Worm (Caenorhabditis elegans) whole organism, L4 larva: ENCODE results near the gene fipr-17.

ENCODE experiments used
- D1046.2 ChIP-seq: fragments of 200-800 bp; sonication (Bioruptor generic); IDR thresholded peaks from 2 replicates; pipeline ENCODE4 v1.3.6; 2022; ENCODE audit warnings: missing genetic modification characterization, missing compliant biosample characterization
- F37D6.2 ChIP-seq: sonication (generic microtip); optimal IDR thresholded peaks from 2 replicates; lab custom pipeline; 2016; ENCODE audit warnings: mild to moderate bottlenecking, missing genetic modification characterization, missing compliant biosample characterization
- F49E8.2 ChIP-seq: sonication (generic microtip); optimal IDR thresholded peaks from 2 replicates; lab custom pipeline; 2016; ENCODE audit warnings: missing compliant biosample characterization, mild to moderate bottlenecking, missing genetic modification characterization, borderline replicate concordance
- R02D3.7 ChIP-seq: fragments of 150-350 bp; sonication (generic microtip); optimal IDR thresholded peaks from 3 replicates; lab custom pipeline; 2014; ENCODE audit warnings: missing biosample characterization, missing genetic modification characterization
- T20F7.1 ChIP-seq: fragments of 200-800 bp; sonication (Bioruptor generic); optimal IDR thresholded peaks from 2 replicates; lab custom pipeline; 2018; ENCODE audit warnings: mild to moderate bottlenecking, missing genetic modification characterization, missing compliant biosample characterization
- T26A8.4 ChIP-seq: fragments of 200-800 bp; sonication (Bioruptor generic); IDR thresholded peaks from 2 replicates; pipeline ENCODE4 v1.3.6; 2022; ENCODE audit warnings: missing genetic modification characterization, missing compliant biosample characterization
- Y105C5A.15 ChIP-seq: fragments of 200-800 bp; sonication (Bioruptor generic); IDR thresholded peaks from 2 replicates; pipeline ENCODE4 v1.3.6; 2022; ENCODE audit warnings: missing genetic modification characterization, missing compliant biosample characterization
- Y5F2A.4 ChIP-seq: fragments of 200-800 bp; sonication (Bioruptor generic); optimal IDR thresholded peaks from 2 replicates; lab custom pipeline; 2018; ENCODE audit warnings: mild to moderate bottlenecking, missing genetic modification characterization, missing compliant biosample characterization
- Y75B8A.6 ChIP-seq: fragments of 200-800 bp; sonication (Bioruptor generic); IDR thresholded peaks from 2 replicates; pipeline ENCODE4 v1.3.6; 2022; ENCODE audit warnings: missing genetic modification reagents, missing genetic modification characterization, missing compliant biosample characterization
- ZK546.5 ChIP-seq, 2 experiments: sonication (generic microtip); optimal IDR thresholded peaks; 2 replicates each; lab custom pipeline; 2017; ENCODE audit warnings: missing biosample characterization in 2 of 2, missing genetic modification characterization in 2 of 2
- aha-1 ChIP-seq: fragments of 150-350 bp; peaks from one replicate; lab custom pipeline; 2014; ENCODE audit warnings: missing biosample characterization, missing genetic modification characterization
- arid-1 ChIP-seq: fragments of 200-800 bp; sonication (Bioruptor generic); conservative IDR thresholded peaks from 2 replicates; pipeline ENCODE4 v1.3.6; 2022; ENCODE audit warnings: missing genetic modification reagents, missing genetic modification characterization, missing compliant biosample characterization
- ceh-20 ChIP-seq: fragments of 200-800 bp; sonication (Bioruptor generic); IDR thresholded peaks from 2 replicates; pipeline ENCODE4 v1.3.6; 2022; ENCODE audit warnings: missing genetic modification reagents, missing genetic modification characterization, missing compliant biosample characterization
- ceh-28 ChIP-seq: fragments of 150-350 bp; optimal IDR thresholded peaks from 2 replicates; lab custom pipeline; 2014; ENCODE audit warnings: missing biosample characterization, missing genetic modification reagents, missing genetic modification characterization
- ceh-32 ChIP-seq: sonication (generic microtip); optimal IDR thresholded peaks from 2 replicates; lab custom pipeline; 2016; ENCODE audit warnings: mild to moderate bottlenecking, missing genetic modification characterization, missing compliant biosample characterization; ENCODE audit not compliant: poor library complexity
- ceh-44 ChIP-seq: fragments of 200-800 bp; sonication (Bioruptor generic); IDR thresholded peaks from 2 replicates; pipeline ENCODE4 v1.3.6; 2022; ENCODE audit warnings: missing genetic modification reagents, missing genetic modification characterization, missing compliant biosample characterization
- ceh-62 ChIP-seq: sonication (generic microtip); optimal IDR thresholded peaks from 2 replicates; lab custom pipeline; 2017; ENCODE audit warnings: missing biosample characterization, missing genetic modification characterization
- ceh-82 ChIP-seq: sonication (generic microtip); optimal IDR thresholded peaks from 2 replicates; lab custom pipeline; 2017; ENCODE audit warnings: missing biosample characterization, missing genetic modification characterization
- daf-8 ChIP-seq: fragments of 200-800 bp; sonication (Bioruptor generic); IDR thresholded peaks from 2 replicates; pipeline ENCODE4 v1.3.6; 2022; ENCODE audit warnings: missing genetic modification characterization, missing compliant biosample characterization
- dmd-6 ChIP-seq: fragments of 200-800 bp; sonication (Bioruptor generic); IDR thresholded peaks from 2 replicates; pipeline ENCODE4 v1.3.6; 2022; ENCODE audit warnings: missing genetic modification reagents, missing genetic modification characterization, missing compliant biosample characterization
- dmd-9 ChIP-seq: fragments of 200-800 bp; sonication (Bioruptor generic); IDR thresholded peaks from 2 replicates; pipeline ENCODE4 v1.3.6; 2022; ENCODE audit warnings: missing genetic modification reagents, missing genetic modification characterization, missing compliant biosample characterization
- duxl-1 ChIP-seq: sonication (generic microtip); optimal IDR thresholded peaks from 2 replicates; lab custom pipeline; 2016; ENCODE audit warnings: mild to moderate bottlenecking, missing genetic modification characterization, moderate library complexity, missing compliant biosample characterization; ENCODE audit not compliant: poor library complexity
- dve-1 ChIP-seq: sonication (generic microtip); optimal IDR thresholded peaks from 2 replicates; lab custom pipeline; 2017; ENCODE audit warnings: antibody characterized with exemption, mild to moderate bottlenecking, missing genetic modification characterization, missing compliant biosample characterization; ENCODE audit not compliant: insufficient read depth
- egl-27 ChIP-seq: sonication (generic microtip); optimal IDR thresholded peaks from 3 replicates; lab custom pipeline; 2017; ENCODE audit warnings: missing biosample characterization, missing genetic modification reagents, missing genetic modification characterization
- hif-1 ChIP-seq, 2 experiments: sonication (generic microtip); optimal IDR thresholded peaks; 2 replicates each; lab custom pipeline; 2016 to 2017; ENCODE audit warnings: missing compliant biosample characterization in 2 of 2, missing genetic modification characterization in 2 of 2, missing genetic modification reagents in 2 of 2, missing genotype in 2 of 2, mild to moderate bottlenecking in 1 of 2
- hlh-30 ChIP-seq: sonication (generic microtip); optimal IDR thresholded peaks from 2 replicates; lab custom pipeline; 2017; ENCODE audit warnings: antibody characterized with exemption, mild to moderate bottlenecking, missing genetic modification characterization, missing compliant biosample characterization; ENCODE audit not compliant: insufficient read depth
- hmg-1.1 ChIP-seq: fragments of 200-800 bp; sonication (Bioruptor generic); IDR thresholded peaks from 2 replicates; pipeline ENCODE4 v1.3.6; 2022; ENCODE audit warnings: missing genetic modification reagents, missing genetic modification characterization, missing compliant biosample characterization
- lir-3 ChIP-seq: sonication (generic microtip); optimal IDR thresholded peaks from 2 replicates; lab custom pipeline; 2016; ENCODE audit warnings: mild to moderate bottlenecking, missing genetic modification characterization, missing compliant biosample characterization
- lsy-2 ChIP-seq, 2 experiments: fragments of 150-350 bp in 1 of 2; sonication (generic microtip) in 1 of 2; optimal IDR thresholded peaks; 2 replicates each; lab custom pipeline; 2014 to 2017; ENCODE audit warnings: missing biosample characterization in 2 of 2, missing genetic modification characterization in 2 of 2
- madf-5 ChIP-seq, 2 experiments: fragments of 200-800 bp; sonication (Bioruptor generic); IDR thresholded peaks; 2 replicates each; pipeline ENCODE4 v1.3.6; 2022; ENCODE audit warnings: missing compliant biosample characterization in 2 of 2, missing genetic modification characterization in 2 of 2
- madf-9 ChIP-seq: fragments of 200-800 bp; sonication (Bioruptor generic); conservative IDR thresholded peaks from 2 replicates; pipeline ENCODE4 v1.3.6; 2022; ENCODE audit warnings: missing genetic modification reagents, missing genetic modification characterization, missing compliant biosample characterization
- mdl-1 ChIP-seq, 2 experiments: fragments of 150-350 bp in 1 of 2; sonication (generic microtip) in 1 of 2; optimal IDR thresholded peaks; 2 replicates each; lab custom pipeline; 2014 to 2017; ENCODE audit warnings: missing biosample characterization in 2 of 2, missing genetic modification characterization in 2 of 2
- mdt-29 ChIP-seq: fragments of 200-800 bp; sonication (Bioruptor generic); IDR thresholded peaks from 2 replicates; pipeline ENCODE4 v1.3.6; 2022; ENCODE audit warnings: missing genetic modification reagents, missing genetic modification characterization, missing compliant biosample characterization
- mep-1 ChIP-seq: fragments of 150-350 bp; sonication (generic microtip); optimal IDR thresholded peaks from 3 replicates; lab custom pipeline; 2014; ENCODE audit warnings: missing biosample characterization, missing genetic modification characterization
- mxl-3 ChIP-seq: fragments of 200-800 bp; sonication (Bioruptor generic); optimal IDR thresholded peaks from 2 replicates; lab custom pipeline; 2018; ENCODE audit warnings: mild to moderate bottlenecking, missing genetic modification characterization, missing compliant biosample characterization
- nhr-28 ChIP-seq: fragments of 150-350 bp; optimal IDR thresholded peaks from 2 replicates; lab custom pipeline; 2014; ENCODE audit warnings: missing biosample characterization, missing genetic modification characterization
- nhr-48 ChIP-seq: sonication (generic microtip); optimal IDR thresholded peaks from 2 replicates; lab custom pipeline; 2016; ENCODE audit warnings: mild to moderate bottlenecking, missing genetic modification characterization, missing compliant biosample characterization
- nhr-6 ChIP-seq: fragments of 150-350 bp; optimal IDR thresholded peaks from 2 replicates; lab custom pipeline; 2014; ENCODE audit warnings: missing biosample characterization, missing genetic modification characterization
- pha-4 ChIP-seq, 2 experiments: fragments of 150-350 bp in 1 of 2; fragments of 200-800 bp in 1 of 2; sonication (Bioruptor generic) in 1 of 2; IDR thresholded peaks in 1 of 2; optimal IDR thresholded peaks in 1 of 2; 2 replicates each; pipeline versions ENCODE4 v1.3.6 to Lab custom; 2014 to 2022; ENCODE audit warnings: missing genetic modification characterization in 2 of 2, missing genetic modification reagents in 2 of 2, missing biosample characterization in 1 of 2, missing compliant biosample characterization in 1 of 2
- php-3 ChIP-seq: fragments of 200-800 bp; sonication (Bioruptor generic); IDR thresholded peaks from 2 replicates; pipeline ENCODE4 v1.3.6; 2022; ENCODE audit warnings: missing genetic modification reagents, missing genetic modification characterization, missing compliant biosample characterization
- skn-1 ChIP-seq: fragments of 150-350 bp; optimal IDR thresholded peaks from 2 replicates; lab custom pipeline; 2014; ENCODE audit warnings: missing biosample characterization, missing genetic modification characterization
- zag-1 ChIP-seq: fragments of 150-350 bp; optimal IDR thresholded peaks from 2 replicates; lab custom pipeline; 2014; ENCODE audit warnings: missing biosample characterization, missing genetic modification characterization
- zfp-3 ChIP-seq: fragments of 200-800 bp; sonication (Bioruptor generic); conservative IDR thresholded peaks from 2 replicates; pipeline ENCODE4 v1.3.6; 2022; ENCODE audit warnings: missing genetic modification reagents, missing genetic modification characterization, missing compliant biosample characterization
- ztf-7 ChIP-seq: fragments of 150-350 bp; optimal IDR thresholded peaks from 2 replicates; lab custom pipeline; 2014; ENCODE audit warnings: missing biosample characterization, missing genetic modification characterization

Gene fipr-17

DNA sequence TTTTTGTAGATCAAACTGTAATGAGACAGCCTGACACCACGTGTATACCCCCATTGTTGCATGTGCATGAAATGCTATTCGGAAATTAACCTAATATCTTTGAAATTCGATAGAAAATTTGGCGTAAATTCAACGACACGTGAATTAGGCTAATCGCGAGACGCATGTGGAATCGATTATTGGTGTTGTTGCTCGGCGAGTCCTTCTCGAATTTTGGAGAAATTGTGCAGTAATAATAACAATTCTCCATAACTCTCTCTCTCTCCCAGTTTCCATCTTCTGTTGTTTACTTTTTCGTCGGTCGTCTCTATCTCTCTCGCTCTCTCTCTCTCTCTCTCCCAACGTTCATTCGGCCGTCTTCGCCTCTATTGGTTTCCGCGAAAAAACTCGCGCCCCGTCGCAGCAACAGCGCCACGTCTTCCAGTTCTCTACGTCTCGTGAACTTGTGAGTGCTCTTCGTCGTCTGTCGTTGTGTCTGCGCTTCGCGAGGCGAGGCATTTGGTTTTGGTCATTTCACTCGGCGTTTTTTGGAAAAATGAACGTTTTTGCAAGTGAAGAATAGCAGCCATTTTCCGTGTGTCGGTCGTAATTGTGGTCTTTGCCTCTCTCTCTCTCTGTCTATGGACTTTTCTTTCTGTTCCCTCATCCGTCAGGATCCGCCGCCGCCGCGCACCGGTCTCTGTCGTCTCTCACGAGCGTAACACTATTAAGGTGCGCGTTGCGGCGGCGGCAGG lies 47.3 kb upstream of the fipr-17 start (continued):
- TF ChIP-seq lsy-2 (tag; optimal IDR thresholded peaks at IDR 0.05; lab: Kevin White, UChicago) (peak in 1 of 2 experiments; percentile 67), dve-1 (tag; lab: Kevin White, UChicago) (peak; percentile 71), ceh-32 (peak; percentile 19), madf-9 (no peak), hif-1 (tag; optimal IDR thresholded peaks at IDR 0.05; lab: Kevin White, UChicago) (peak in 1 of 2 experiments; percentile 50), hmg-1.1 (GFP tag; lab: Robert Waterston, UW) (peak; percentile 85), lir-3 (tag; lab: Kevin White, UChicago) (no peak), arid-1 (0 out of 2 replicates have a peak, but pooled peaks have one; percentile 43), nhr-6 (tag; lab: Kevin White, UChicago) (no peak), dmd-9 (GFP tag; lab: Robert Waterston, UW) (no peak), mxl-3 (GFP tag; lab: Kevin White, UChicago) (peak; percentile 61), ceh-20 (GFP tag; lab: Robert Waterston, UW) (no peak), ceh-82 (tag; lab: Kevin White, UChicago) (no peak), ceh-44 (GFP tag; lab: Robert Waterston, UW) (no peak), T26A8.4 (GFP tag; lab: Robert Waterston, UW) (peak; percentile 55), R02D3.7 (tag; lab: Kevin White, UChicago) (no peak), mep-1 (peak; percentile 73), zfp-3 (GFP tag; lab: Robert Waterston, UW) (no peak), mdt-29 (GFP tag; lab: Robert Waterston, UW) (no peak), nhr-28 (peak; percentile 64), Y105C5A.15 (GFP tag; lab: Robert Waterston, UW) (no peak), mdl-1 (tag; optimal IDR thresholded peaks at IDR 0.05; lab: Kevin White, UChicago) (peak; percentile 31 to 81), F49E8.2 (tag; lab: Kevin White, UChicago) (no peak), hlh-30 (tag; lab: Kevin White, UChicago) (peak; percentile 88), T20F7.1 (GFP tag; lab: Kevin White, UChicago) (no peak)

DNA sequence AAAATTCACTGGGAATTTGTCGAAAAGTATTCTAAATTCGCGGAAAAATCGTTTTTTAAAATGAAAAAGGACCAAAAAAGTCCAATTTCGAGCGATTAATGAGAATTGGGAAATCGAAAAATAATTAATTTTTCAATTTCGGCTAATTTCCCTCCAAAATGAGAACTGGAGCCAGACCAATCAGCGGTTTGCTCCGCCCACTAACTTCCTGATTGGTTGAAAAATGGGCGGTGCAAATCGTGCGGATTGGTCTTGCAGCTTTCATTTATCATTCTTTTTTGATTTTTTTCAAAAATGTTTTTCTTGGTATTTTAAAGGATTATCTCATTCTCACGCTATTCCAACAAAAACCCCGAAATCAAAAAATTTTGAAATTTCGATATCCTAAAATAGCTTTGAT lies 46.6 kb upstream of the fipr-17 start:
- TF ChIP-seq dmd-6 (GFP tag; lab: Robert Waterston, UW): no peak
- TF ChIP-seq Y75B8A.6 (GFP tag; lab: Robert Waterston, UW): no peak

DNA sequence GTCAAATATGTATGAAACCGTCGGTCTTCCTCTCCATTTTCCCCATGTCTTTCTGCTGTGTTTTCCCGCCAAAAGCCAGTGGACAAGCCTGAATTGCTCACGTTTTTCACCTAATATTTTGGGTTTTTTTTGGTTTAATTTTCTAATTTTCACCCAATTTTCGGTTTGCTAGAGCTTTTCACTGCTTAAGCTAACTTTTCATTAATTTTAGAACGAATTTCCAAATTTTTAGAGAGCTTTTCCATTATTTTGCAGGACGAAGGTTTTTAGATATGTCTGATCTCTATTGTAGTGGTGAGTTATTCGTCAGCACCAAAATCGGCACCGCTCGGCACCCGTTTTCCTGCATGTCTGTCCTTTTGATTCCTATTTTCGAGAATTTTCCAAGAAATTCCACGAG lies 46.2 kb upstream of the fipr-17 start:
- TF ChIP-seq aha-1 (peak; percentile 91), madf-5 (GFP tag; IDR thresholded peaks at IDR 0.05; lab: Robert Waterston, UW) (no peak)
- TF ChIP-seq, all 104 proteins: peak for 1

DNA sequence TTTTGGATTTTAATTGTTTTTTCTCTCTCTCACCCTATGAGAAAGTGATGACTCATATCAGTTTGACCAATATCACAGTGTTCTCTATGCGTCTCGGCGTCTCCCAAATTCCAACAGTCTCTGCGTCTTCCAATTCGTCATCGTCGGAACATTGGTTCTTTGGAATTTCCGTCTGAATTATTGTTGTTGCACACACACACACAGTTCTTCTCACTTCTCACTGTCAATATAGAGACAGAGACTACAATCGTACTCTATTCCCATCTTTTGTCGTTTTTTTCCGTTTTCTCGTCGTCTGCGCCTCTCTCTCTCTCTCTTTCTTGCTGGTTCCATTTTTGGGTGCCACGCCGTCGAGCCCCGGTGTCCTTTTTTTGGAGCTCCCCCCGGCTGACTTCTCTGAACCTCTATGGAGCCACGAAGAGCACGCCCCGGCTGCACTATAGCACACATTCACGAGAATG lies 43.3 kb upstream of the fipr-17 start:
- TF ChIP-seq hif-1 (tag; optimal IDR thresholded peaks at IDR 0.05; lab: Kevin White, UChicago) (peak in 1 of 2 experiments; percentile 19), ceh-62 (tag; lab: Kevin White, UChicago) (no peak), daf-8 (GFP tag; lab: Robert Waterston, UW) (no peak), mxl-3 (GFP tag; lab: Kevin White, UChicago) (no peak), egl-27 (tag; lab: Kevin White, UChicago) (no peak), ceh-82 (tag; lab: Kevin White, UChicago) (no peak), skn-1 (tag; lab: Kevin White, UChicago) (no peak), ceh-28 (no peak), aha-1 (peak; percentile 97), php-3 (GFP tag; lab: Robert Waterston, UW) (no peak), pha-4 (GFP tag; IDR thresholded peaks at IDR 0.05; lab: Robert Waterston, UW) (0 out of 2 replicates have a peak, but pooled peaks have one; percentile 23), pha-4 (tag; optimal IDR thresholded peaks at IDR 0.05; lab: Kevin White, UChicago) (peak; percentile 50), duxl-1 (tag; lab: Kevin White, UChicago) (no peak), zag-1 (tag; lab: Kevin White, UChicago) (no peak), nhr-48 (tag; lab: Kevin White, UChicago) (no peak), F37D6.2 (tag; lab: Kevin White, UChicago) (no peak), ztf-7 (tag; lab: Kevin White, UChicago) (no peak), Y5F2A.4 (GFP tag; lab: Kevin White, UChicago) (no peak), D1046.2 (GFP tag; lab: Robert Waterston, UW) (no peak), ZK546.5 (tag; optimal IDR thresholded peaks at IDR 0.05; lab: Kevin White, UChicago) (no peak)
